Worm (Caenorhabditis elegans): Measurements from ENCODE around the gene din-1.

din-1 gene

DNA sequence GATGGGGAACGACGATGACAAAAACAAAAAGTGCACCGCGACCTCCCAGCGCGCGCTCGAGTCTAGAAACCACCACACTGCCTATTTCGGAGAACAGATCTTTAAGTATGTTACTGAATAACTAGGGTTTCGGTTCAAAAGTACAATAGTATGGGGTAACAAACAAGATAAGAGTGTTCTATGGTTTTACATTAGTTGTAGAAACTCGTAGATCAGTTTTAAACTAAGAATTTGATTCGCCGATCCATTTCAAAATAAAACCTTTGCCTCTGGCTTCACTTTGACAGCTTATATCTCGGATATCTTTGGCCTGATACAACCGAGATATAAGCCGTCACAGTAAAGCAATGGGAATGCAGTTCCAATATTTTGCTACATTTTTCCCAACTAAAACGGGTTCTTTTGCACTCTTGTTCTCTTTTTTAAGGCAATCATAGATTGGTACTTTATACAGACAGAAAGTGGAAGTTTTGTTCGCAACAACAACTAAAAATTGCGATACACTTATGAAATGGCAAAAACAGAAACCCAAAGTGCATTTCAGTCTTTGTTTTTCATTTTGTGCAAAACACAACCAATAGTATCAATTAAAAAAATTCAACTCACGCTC, 17.0 kb downstream of the din-1 start:
- TF ChIP-seq cnd-1 (tag; optimal IDR thresholded peaks at IDR 0.05) (no peak), unc-120 (tag; optimal IDR thresholded peaks at IDR 0.05; ENCODE audit: poor library complexity, severe bottlenecking) (no peak), ceh-43 (GFP tag; optimal IDR thresholded peaks at IDR 0.05) (no peak), lsy-2 (tag; optimal IDR thresholded peaks at IDR 0.05) (no peak), bed-3 (GFP tag; optimal IDR thresholded peaks at IDR 0.05) (no peak), nhr-28 (tag; optimal IDR thresholded peaks at IDR 0.05) (no peak)

DNA sequence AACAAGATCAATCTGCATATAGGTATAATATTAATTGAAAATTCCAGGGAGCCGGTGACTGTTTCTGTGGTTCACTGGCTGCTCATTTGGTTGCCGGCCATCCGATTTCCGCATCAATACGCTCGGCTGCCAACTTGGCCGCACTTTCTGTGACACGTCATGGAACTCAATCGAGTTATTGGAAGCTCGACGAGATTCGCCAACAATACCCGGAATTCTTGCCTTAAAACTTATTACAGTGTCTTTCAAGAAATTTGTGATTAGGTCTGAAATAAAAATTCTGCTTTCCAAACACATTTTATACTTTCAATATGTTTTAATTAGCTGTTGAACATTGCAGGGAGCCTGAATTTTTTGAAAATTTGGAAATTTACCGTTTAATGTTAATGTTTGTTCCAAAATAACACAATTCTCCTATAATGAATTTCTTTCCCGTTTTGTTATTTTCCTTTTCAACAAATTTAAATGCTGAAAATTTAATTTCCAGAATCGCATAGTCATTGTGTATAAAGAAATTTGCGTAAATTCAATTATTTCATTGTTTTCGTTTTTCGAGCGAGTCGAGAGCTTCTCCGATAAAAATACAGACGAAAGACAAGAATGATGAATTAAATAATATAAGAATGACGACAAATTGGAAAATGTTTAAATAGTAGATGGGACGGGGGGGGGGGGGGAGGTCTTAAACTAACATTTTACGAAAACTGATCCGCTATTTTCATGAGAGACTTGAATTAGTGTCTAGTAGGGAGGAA, 19.1 kb downstream of the din-1 start:
- no peak for TF ChIP-seq mab-5 (tag; optimal IDR thresholded peaks at IDR 0.05)
- no peak for TF ChIP-seq nhr-12 (tag; optimal IDR thresholded peaks at IDR 0.05)
- TF ChIP-seq mls-2 (tag; optimal IDR thresholded peaks at IDR 0.05): no peak
- no peak for TF ChIP-seq ham-2 (GFP tag; optimal IDR thresholded peaks at IDR 0.05)
- no peak for TF ChIP-seq blmp-1 (tag; optimal IDR thresholded peaks at IDR 0.05)
- no peak for TF ChIP-seq nhr-237 (tag; optimal IDR thresholded peaks at IDR 0.05)
- TF ChIP-seq bed-3 (GFP tag; optimal IDR thresholded peaks at IDR 0.05): no peak
- peak; percentile 35 for TF ChIP-seq ceh-83 (GFP tag; optimal IDR thresholded peaks at IDR 0.05)
- no peak for TF ChIP-seq ceh-39 (tag; optimal IDR thresholded peaks at IDR 0.05)
- TF ChIP-seq lin-32 (GFP tag; optimal IDR thresholded peaks at IDR 0.05): no peak
- TF ChIP-seq ces-1 (GFP tag; optimal IDR thresholded peaks at IDR 0.05): peak; percentile 14

DNA sequence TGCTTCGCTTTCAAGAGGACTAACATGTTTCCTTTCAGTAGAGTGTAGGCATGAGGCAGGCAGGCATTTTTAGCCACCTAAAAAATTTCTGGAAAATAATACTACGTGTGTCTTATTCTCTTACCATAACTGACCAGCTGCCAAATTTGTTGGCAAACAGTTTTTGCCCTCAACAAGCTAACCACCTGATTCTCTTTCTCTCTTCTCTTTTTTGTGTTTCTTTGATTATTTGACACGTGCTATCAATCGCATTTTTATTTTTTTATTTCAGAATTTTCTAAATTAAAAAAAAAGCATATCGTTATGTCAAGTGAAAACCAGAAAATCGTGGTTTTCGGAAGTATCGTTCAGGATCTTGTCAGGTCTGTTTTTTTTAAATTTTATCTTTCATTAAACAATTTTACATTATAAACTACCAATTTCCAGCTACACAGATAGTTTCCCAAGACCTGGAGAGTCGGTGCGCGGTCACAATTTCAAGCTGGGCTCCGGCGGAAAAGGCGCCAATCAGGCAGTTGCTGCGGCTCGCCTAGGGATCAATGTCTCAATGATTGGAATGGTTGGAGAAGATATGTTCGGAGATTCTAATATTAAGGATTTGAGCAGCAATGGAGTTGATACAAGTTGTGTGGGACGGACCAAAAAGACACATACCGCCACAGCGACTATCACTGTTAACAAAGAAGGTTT, 21.2 kb downstream of the din-1 start, which contains the start of gene F07A11.5:
F07A11.5 (plus strand) TSS at position 267 of the 690 bp plus-strand sequence.
- TF ChIP-seq hlh-1 (tag; optimal IDR thresholded peaks at IDR 0.05): no peak
- TF ChIP-seq mep-1 (tag; optimal IDR thresholded peaks at IDR 0.05): no peak
- no peak for TF ChIP-seq unc-39 (tag; optimal IDR thresholded peaks at IDR 0.05)
- TF ChIP-seq nhr-12 (tag; optimal IDR thresholded peaks at IDR 0.05): no peak
- no peak for TF ChIP-seq zip-8 (tag; optimal IDR thresholded peaks at IDR 0.05)
- no peak for TF ChIP-seq nhr-28 (tag; optimal IDR thresholded peaks at IDR 0.05)
- TF ChIP-seq nhr-2 (tag; optimal IDR thresholded peaks at IDR 0.05): no peak
- no peak for TF ChIP-seq ceh-39 (tag; optimal IDR thresholded peaks at IDR 0.05)
- TF ChIP-seq lin-13 (tag; optimal IDR thresholded peaks at IDR 0.05): no peak
- TF ChIP-seq pha-4 (tag; optimal IDR thresholded peaks at IDR 0.05): no peak
- no peak for TF ChIP-seq unc-62 (GFP tag; optimal IDR thresholded peaks at IDR 0.05)
- no peak for TF ChIP-seq ceh-43 (GFP tag; optimal IDR thresholded peaks at IDR 0.05)
- TF ChIP-seq ces-1 (GFP tag; optimal IDR thresholded peaks at IDR 0.05): no peak
- no peak for TF ChIP-seq sptf-1 (tag; optimal IDR thresholded peaks at IDR 0.05)
- no peak for TF ChIP-seq mab-5 (tag; optimal IDR thresholded peaks at IDR 0.05)
- TF ChIP-seq ham-2 (GFP tag; optimal IDR thresholded peaks at IDR 0.05): no peak

DNA sequence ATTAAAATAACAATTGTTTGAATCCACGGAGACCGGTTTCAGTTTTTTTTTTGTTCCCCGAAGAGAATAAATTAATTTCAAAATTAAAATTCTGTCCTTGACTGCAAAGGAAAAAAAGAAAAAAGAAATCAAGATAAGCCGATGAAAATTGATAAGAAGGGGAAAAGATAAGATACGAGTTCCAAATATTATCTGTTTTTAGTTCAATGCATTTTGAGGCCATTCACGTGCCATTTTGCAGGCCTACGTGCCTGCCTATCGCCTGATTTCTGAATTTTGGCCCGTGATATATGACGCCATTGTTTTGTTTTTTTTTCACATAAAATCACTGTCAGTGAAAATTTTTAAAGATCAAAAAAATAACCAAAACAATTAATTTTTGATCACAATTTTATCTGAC, 21.9 kb downstream of the din-1 start:
- no peak for TF ChIP-seq zip-8 (tag; optimal IDR thresholded peaks at IDR 0.05)
- TF ChIP-seq elt-3 (tag; optimal IDR thresholded peaks at IDR 0.05): peak; percentile 26
- TF ChIP-seq elt-1 (tag; optimal IDR thresholded peaks at IDR 0.05; ENCODE audit: borderline replicate concordance, insufficient read depth): peak; percentile 67
- TF ChIP-seq ham-2 (GFP tag; optimal IDR thresholded peaks at IDR 0.05): no peak

DNA sequence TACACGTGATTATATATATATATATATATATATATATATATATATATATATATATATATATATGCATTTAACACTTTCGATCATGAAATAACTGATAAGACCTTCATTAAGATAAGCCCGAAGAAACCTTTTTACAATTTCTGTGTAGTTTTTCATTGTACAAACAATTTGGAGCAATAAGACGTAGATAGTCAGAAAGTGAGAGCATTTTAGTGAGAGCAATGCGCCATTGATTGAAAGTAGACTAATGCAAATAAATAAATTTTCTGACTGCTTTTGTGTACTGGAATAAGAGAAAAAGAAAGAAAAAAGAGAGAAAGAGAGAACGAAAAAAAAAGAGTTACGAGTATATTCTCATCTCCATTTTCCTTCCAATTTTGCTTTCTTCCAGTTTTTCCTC, 28.8 kb downstream of the din-1 start:
- TF ChIP-seq flh-1 (GFP tag; optimal IDR thresholded peaks at IDR 0.05) (no peak), cnd-1 (tag; optimal IDR thresholded peaks at IDR 0.05) (no peak), ceh-43 (GFP tag; optimal IDR thresholded peaks at IDR 0.05) (no peak), unc-120 (tag; optimal IDR thresholded peaks at IDR 0.05; ENCODE audit: poor library complexity, severe bottlenecking) (no peak), ceh-39 (tag; optimal IDR thresholded peaks at IDR 0.05) (no peak), mab-5 (tag; optimal IDR thresholded peaks at IDR 0.05) (no peak), M03D4.4 (tag; optimal IDR thresholded peaks at IDR 0.05) (no peak), zip-8 (tag; optimal IDR thresholded peaks at IDR 0.05) (no peak), blmp-1 (tag; optimal IDR thresholded peaks at IDR 0.05) (no peak), ces-1 (GFP tag; optimal IDR thresholded peaks at IDR 0.05) (no peak), pha-4 (tag; optimal IDR thresholded peaks at IDR 0.05) (no peak)

Measured in whole organism, mixed stage, embryonic.